Worm (Caenorhabditis elegans) whole organism, L2 larva: ENCODE measurements around the gene C03A3.3.

Experiments
- C34F6.9 ChIP-seq: fragments of 150-350 bp; optimal IDR thresholded peaks from 2 replicates; lab custom pipeline; 2014; ENCODE audit warnings: missing biosample characterization, missing genetic modification characterization
- F13H6.1 ChIP-seq: sonication (generic microtip); optimal IDR thresholded peaks from 2 replicates; lab custom pipeline; 2016; ENCODE audit warnings: missing genetic modification characterization, missing compliant biosample characterization
- R02D3.7 ChIP-seq: fragments of 150-350 bp; optimal IDR thresholded peaks from 2 replicates; lab custom pipeline; 2014; ENCODE audit warnings: missing biosample characterization, missing genetic modification characterization
- Y55F3AM.14 ChIP-seq: fragments of 200-800 bp; sonication (Bioruptor generic); optimal IDR thresholded peaks from 2 replicates; lab custom pipeline; 2018; ENCODE audit warnings: mild to moderate bottlenecking, missing genetic modification characterization, missing compliant biosample characterization
- aly-2 ChIP-seq: fragments of 150-350 bp; optimal IDR thresholded peaks from 2 replicates; lab custom pipeline; 2014; ENCODE audit warnings: missing biosample characterization, missing genetic modification characterization
- ceh-82 ChIP-seq: fragments of 150-350 bp; optimal IDR thresholded peaks from 2 replicates; lab custom pipeline; 2014; ENCODE audit warnings: missing biosample characterization, missing genetic modification characterization
- crh-2 ChIP-seq: sonication (generic microtip); optimal IDR thresholded peaks from 2 replicates; lab custom pipeline; 2017; ENCODE audit warnings: missing biosample characterization, missing genetic modification characterization
- dmd-4 ChIP-seq: sonication (generic microtip); optimal IDR thresholded peaks from 2 replicates; lab custom pipeline; 2017; ENCODE audit warnings: missing biosample characterization, missing genetic modification characterization
- egl-27 ChIP-seq: sonication (generic microtip); optimal IDR thresholded peaks from 3 replicates; lab custom pipeline; 2017; ENCODE audit warnings: missing biosample characterization, missing genetic modification reagents, missing genetic modification characterization
- fos-1 ChIP-seq: fragments of 150-350 bp; optimal IDR thresholded peaks from 2 replicates; lab custom pipeline; 2014; ENCODE audit warnings: missing biosample characterization, missing genetic modification characterization
- gmeb-1 ChIP-seq: fragments of 150-350 bp; optimal IDR thresholded peaks from 2 replicates; lab custom pipeline; 2014; ENCODE audit warnings: missing biosample characterization, missing genetic modification characterization
- lin-11 ChIP-seq: fragments of 150-350 bp; sonication (generic microtip); optimal IDR thresholded peaks from 2 replicates; lab custom pipeline; 2014; ENCODE audit warnings: missing biosample characterization, missing genetic modification characterization, inconsistent platforms, mixed read lengths
- lin-13 ChIP-seq: fragments of 150-350 bp; optimal IDR thresholded peaks from 2 replicates; lab custom pipeline; 2014; ENCODE audit warnings: missing biosample characterization, missing genetic modification reagents, missing genetic modification characterization
- lsy-2 ChIP-seq, 2 experiments: fragments of 150-350 bp in 1 of 2; sonication (generic microtip) in 1 of 2; optimal IDR thresholded peaks; 2 replicates each; lab custom pipeline; 2014 to 2017; ENCODE audit warnings: missing biosample characterization in 2 of 2, missing genetic modification characterization in 2 of 2
- mab-5 ChIP-seq: fragments of 150-350 bp; optimal IDR thresholded peaks from 2 replicates; lab custom pipeline; 2014; ENCODE audit warnings: missing biosample characterization, missing genetic modification characterization
- mdl-1 ChIP-seq, 2 experiments: fragments of 150-350 bp in 1 of 2; sonication (generic microtip) in 1 of 2; optimal IDR thresholded peaks; 2 replicates each; lab custom pipeline; 2017; ENCODE audit warnings: missing biosample characterization in 2 of 2, missing genetic modification characterization in 2 of 2
- nhr-11 ChIP-seq: fragments of 150-350 bp; optimal IDR thresholded peaks from 2 replicates; lab custom pipeline; 2014; ENCODE audit warnings: missing biosample characterization, missing genetic modification characterization
- nhr-12 ChIP-seq: fragments of 150-350 bp; optimal IDR thresholded peaks from 2 replicates; lab custom pipeline; 2014; ENCODE audit warnings: missing biosample characterization, missing genetic modification characterization
- nhr-129 ChIP-seq: fragments of 150-350 bp; optimal IDR thresholded peaks from 2 replicates; lab custom pipeline; 2014; ENCODE audit warnings: missing biosample characterization, missing genetic modification characterization
- nhr-21 ChIP-seq: fragments of 150-350 bp; optimal IDR thresholded peaks from 2 replicates; lab custom pipeline; 2014; ENCODE audit warnings: missing biosample characterization, missing genetic modification characterization
- nhr-25 ChIP-seq: fragments of 150-350 bp; sonication (generic microtip); optimal IDR thresholded peaks from 3 replicates; lab custom pipeline; 2014; ENCODE audit warnings: missing biosample characterization, missing genetic modification characterization
- peb-1 ChIP-seq: fragments of 150-350 bp; optimal IDR thresholded peaks from 2 replicates; lab custom pipeline; 2014; ENCODE audit warnings: missing biosample characterization, missing genetic modification characterization
- sem-4 ChIP-seq: fragments of 150-350 bp; optimal IDR thresholded peaks from 2 replicates; lab custom pipeline; 2014; ENCODE audit warnings: missing biosample characterization, missing genetic modification reagents, missing genetic modification characterization
- skn-1 ChIP-seq: sonication (generic microtip); optimal IDR thresholded peaks from 2 replicates; lab custom pipeline; 2017; ENCODE audit warnings: missing biosample characterization, missing genetic modification characterization
- sma-3 ChIP-seq: sonication (generic microtip); optimal IDR thresholded peaks from 2 replicates; lab custom pipeline; 2016; ENCODE audit warnings: missing genetic modification reagents, missing genetic modification characterization, missing compliant biosample characterization
- sma-9 ChIP-seq, 2 experiments: fragments of 150-350 bp in 1 of 2; sonication (generic microtip) in 1 of 2; optimal IDR thresholded peaks; 2 replicates each; lab custom pipeline; 2014 to 2016; ENCODE audit warnings: missing genetic modification characterization in 2 of 2, mild to moderate bottlenecking in 1 of 2, missing biosample characterization in 1 of 2, missing compliant biosample characterization in 1 of 2, missing genetic modification reagents in 1 of 2, moderate library complexity in 1 of 2
- snpc-4 ChIP-seq: fragments of 150-350 bp; optimal IDR thresholded peaks from 2 replicates; lab custom pipeline; 2014; ENCODE audit warnings: missing biosample characterization, missing genetic modification characterization
- unc-39 ChIP-seq: fragments of 150-350 bp; optimal IDR thresholded peaks from 2 replicates; lab custom pipeline; 2014; ENCODE audit warnings: missing biosample characterization, missing genetic modification characterization
- unc-55 ChIP-seq: fragments of 150-350 bp; sonication (generic microtip); optimal IDR thresholded peaks from 3 replicates; lab custom pipeline; 2014; ENCODE audit warnings: missing biosample characterization, missing genetic modification reagents, missing genetic modification characterization
- unc-62 ChIP-seq: fragments of 150-350 bp; optimal IDR thresholded peaks from 2 replicates; lab custom pipeline; 2014; ENCODE audit warnings: missing biosample characterization, missing genetic modification reagents, missing genetic modification characterization
- zag-1 ChIP-seq: fragments of 150-350 bp; optimal IDR thresholded peaks from 2 replicates; lab custom pipeline; 2014; ENCODE audit warnings: missing biosample characterization, missing genetic modification characterization
- ztf-1 ChIP-seq: fragments of 200-800 bp; sonication (Bioruptor generic); conservative IDR thresholded peaks from 2 replicates; pipeline ENCODE4 v1.3.6; 2022; ENCODE audit warnings: missing genetic modification characterization, missing compliant biosample characterization
- ztf-11 ChIP-seq: sonication (generic microtip); optimal IDR thresholded peaks from 2 replicates; lab custom pipeline; 2017; ENCODE audit warnings: missing biosample characterization, missing genetic modification characterization
- ztf-4 ChIP-seq: fragments of 150-350 bp; optimal IDR thresholded peaks from 2 replicates; lab custom pipeline; 2014; ENCODE audit warnings: missing biosample characterization, missing genetic modification characterization

The C03A3.3 gene

ce11 chrX:11257071-11257470, 11.8 kb downstream of the C03A3.3 start, which contains the start of gene C03A3.1:
TSS of gene C03A3.1 (plus strand) at chrX:11257361.
- TF ChIP-seq sma-9 (GFP tag; optimal IDR thresholded peaks at IDR 0.05; lab: Kevin White, UChicago) = no peak
- no peak for TF ChIP-seq sma-9 (tag; optimal IDR thresholded peaks at IDR 0.05; lab: Kevin White, UChicago)
- peak; percentile 26 for TF ChIP-seq C34F6.9 (tag; lab: Kevin White, UChicago)
- TF ChIP-seq snpc-4 (tag; lab: Kevin White, UChicago) = no peak
- peak; percentile 60 for TF ChIP-seq lin-11 (tag; lab: Kevin White, UChicago)
- peak; percentile 23 for TF ChIP-seq zag-1 (tag; lab: Kevin White, UChicago)
- TF ChIP-seq unc-55 (GFP tag; lab: Kevin White, UChicago) = peak; percentile 42
- TF ChIP-seq nhr-129 = peak; percentile 16
- no peak for TF ChIP-seq skn-1 (tag; lab: Kevin White, UChicago)
- peak; percentile 33 for TF ChIP-seq F13H6.1 (tag; lab: Kevin White, UChicago)
- TF ChIP-seq nhr-12 = no peak
- TF ChIP-seq lsy-2 (tag; optimal IDR thresholded peaks at IDR 0.05; lab: Kevin White, UChicago) = no peak
- no peak for TF ChIP-seq nhr-11

ce11 chrX:11252429-11252828, 16.4 kb downstream of the C03A3.3 start:
- peak; percentile 21 for TF ChIP-seq fos-1 (tag; lab: Kevin White, UChicago)
- no peak for TF ChIP-seq lin-11 (tag; lab: Kevin White, UChicago)
- TF ChIP-seq mab-5 = no peak
- peak; percentile 50 for TF ChIP-seq C34F6.9 (tag; lab: Kevin White, UChicago)
- TF ChIP-seq lin-13 (GFP tag; lab: Kevin White, UChicago) = peak; percentile 45
- peak; percentile 56 for TF ChIP-seq sma-9 (GFP tag; optimal IDR thresholded peaks at IDR 0.05; lab: Kevin White, UChicago)
- TF ChIP-seq sma-9 (tag; optimal IDR thresholded peaks at IDR 0.05; lab: Kevin White, UChicago) = no peak
- TF ChIP-seq unc-55 (GFP tag; lab: Kevin White, UChicago) = peak; percentile 46
- TF ChIP-seq lsy-2 (tag; optimal IDR thresholded peaks at IDR 0.05; lab: Kevin White, UChicago) = peak; percentile 0 to 37
- TF ChIP-seq nhr-129 = peak; percentile 47
- no peak for TF ChIP-seq peb-1
- TF ChIP-seq sem-4 (tag; lab: Kevin White, UChicago) = no peak
- peak; percentile 58 for TF ChIP-seq F13H6.1 (tag; lab: Kevin White, UChicago)
- TF ChIP-seq crh-2 (tag; lab: Kevin White, UChicago) = peak; percentile 47
- peak; percentile 44 for TF ChIP-seq sma-3
- TF ChIP-seq zag-1 (tag; lab: Kevin White, UChicago) = no peak
- TF ChIP-seq nhr-21 = peak; percentile 62
- peak; percentile 45 for TF ChIP-seq gmeb-1 (tag; lab: Kevin White, UChicago)

- TF ChIP-seq unc-39 (tag; lab: Kevin White, UChicago) (no peak), nhr-11 (no peak), nhr-129 (no peak), fos-1 (tag; lab: Kevin White, UChicago) (peak; percentile 88), ztf-1 (GFP tag; lab: Robert Waterston, UW) (no peak), F13H6.1 (tag; lab: Kevin White, UChicago) (no peak)
Observed at ce11 chrX:11251928-11252327, 16.9 kb downstream of the C03A3.3 start.

- TF ChIP-seq nhr-12 (no peak), fos-1 (tag; lab: Kevin White, UChicago) (peak; percentile 62)
Observed at ce11 chrX:11250983-11251382, 17.9 kb downstream of the C03A3.3 start.

ce11 chrX:11249392-11249791, 19.5 kb downstream of the C03A3.3 start:
- TF ChIP-seq unc-39 (tag; lab: Kevin White, UChicago) = no peak
- TF ChIP-seq lin-11 (tag; lab: Kevin White, UChicago) = no peak
- TF ChIP-seq lin-13 (GFP tag; lab: Kevin White, UChicago) = no peak
- TF ChIP-seq peb-1 = no peak
- TF ChIP-seq R02D3.7 = no peak
- TF ChIP-seq C34F6.9 (tag; lab: Kevin White, UChicago) = no peak
- no peak for TF ChIP-seq nhr-25 (tag; lab: Kevin White, UChicago)
- TF ChIP-seq skn-1 (tag; lab: Kevin White, UChicago) = no peak
- no peak for TF ChIP-seq ztf-11 (tag; lab: Kevin White, UChicago)
- TF ChIP-seq ztf-4 = no peak
- TF ChIP-seq ceh-82 (tag; lab: Kevin White, UChicago) = no peak
- TF ChIP-seq aly-2 (tag; lab: Kevin White, UChicago) = no peak
- TF ChIP-seq ztf-1 (GFP tag; lab: Robert Waterston, UW) = no peak

ce11 chrX:11248083-11248482, 20.8 kb downstream of the C03A3.3 start:
- TF ChIP-seq Y55F3AM.14 (GFP tag; lab: Kevin White, UChicago) = peak; percentile 19
- no peak for TF ChIP-seq peb-1
- no peak for TF ChIP-seq dmd-4
- peak; percentile 50 for TF ChIP-seq nhr-25 (tag; lab: Kevin White, UChicago)
- peak; percentile 31 for TF ChIP-seq sem-4 (tag; lab: Kevin White, UChicago)
- TF ChIP-seq fos-1 (tag; lab: Kevin White, UChicago) = peak; percentile 11
- no peak for TF ChIP-seq mab-5
- no peak for TF ChIP-seq lin-13 (GFP tag; lab: Kevin White, UChicago)
- TF ChIP-seq crh-2 (tag; lab: Kevin White, UChicago) = no peak
- TF ChIP-seq nhr-129 = no peak
- TF ChIP-seq lsy-2 (tag; optimal IDR thresholded peaks at IDR 0.05; lab: Kevin White, UChicago) = peak in 1 of 2 experiments; percentile 5
- no peak for TF ChIP-seq ztf-4
- no peak for TF ChIP-seq nhr-12
- TF ChIP-seq sma-3 = peak; percentile 57
- TF ChIP-seq egl-27 (tag; lab: Kevin White, UChicago) = no peak
- peak in 1 of 2 experiments; percentile 30 for TF ChIP-seq mdl-1 (tag; optimal IDR thresholded peaks at IDR 0.05; lab: Kevin White, UChicago)
- peak; percentile 23 for TF ChIP-seq F13H6.1 (tag; lab: Kevin White, UChicago)
- TF ChIP-seq unc-62 (GFP tag; lab: Kevin White, UChicago) = no peak
- TF ChIP-seq nhr-21 = peak; percentile 76
- TF ChIP-seq sma-9 (GFP tag; optimal IDR thresholded peaks at IDR 0.05; lab: Kevin White, UChicago) = peak; percentile 31
- TF ChIP-seq sma-9 (tag; optimal IDR thresholded peaks at IDR 0.05; lab: Kevin White, UChicago) = no peak
- no peak for TF ChIP-seq ztf-1 (GFP tag; lab: Robert Waterston, UW)
